Worm (Caenorhabditis elegans) whole organism, young adult: ENCODE data around the gene ceh-16.

Experiments used
- B0261.1 ChIP-seq: sonication (generic microtip); optimal IDR thresholded peaks from 2 replicates; lab custom pipeline; 2016; ENCODE audit warnings: mild to moderate bottlenecking, missing genetic modification characterization, moderate library complexity, missing compliant biosample characterization
- B0336.3 ChIP-seq: fragments of 200-800 bp; sonication (Bioruptor generic); IDR thresholded peaks from 2 replicates; pipeline ENCODE4 v1.3.6; 2022; ENCODE audit warnings: missing genetic modification characterization, missing compliant biosample characterization
- C17E4.6 ChIP-seq: fragments of 200-800 bp; sonication (Bioruptor generic); IDR thresholded peaks from 2 replicates; pipeline ENCODE4 v1.3.6; 2022; ENCODE audit warnings: missing genetic modification reagents, missing genetic modification characterization, missing compliant biosample characterization
- F22D6.2 ChIP-seq: sonication (generic microtip); optimal IDR thresholded peaks from 2 replicates; lab custom pipeline; 2016; ENCODE audit warnings: mild to moderate bottlenecking, missing genetic modification characterization, missing compliant biosample characterization
- F23B12.7 ChIP-seq: sonication (generic microtip); optimal IDR thresholded peaks from 2 replicates; lab custom pipeline; 2017; ENCODE audit warnings: missing genetic modification characterization, mild to moderate bottlenecking, missing compliant biosample characterization, antibody characterized with exemption, moderate library complexity; ENCODE audit not compliant: insufficient read depth
- F49E8.2 ChIP-seq: sonication (generic microtip); optimal IDR thresholded peaks from 3 replicates; lab custom pipeline; 2017; ENCODE audit warnings: missing genetic modification characterization, mild to moderate bottlenecking, missing compliant biosample characterization, antibody characterized with exemption, moderate library complexity; ENCODE audit not compliant: insufficient read depth
- F52B5.7 ChIP-seq: sonication (generic microtip); optimal IDR thresholded peaks from 2 replicates; lab custom pipeline; 2016; ENCODE audit warnings: mild to moderate bottlenecking, missing genetic modification characterization, missing compliant biosample characterization
- Y53G8AR.9 ChIP-seq: fragments of 200-800 bp; sonication (Bioruptor generic); conservative IDR thresholded peaks from 2 replicates; pipeline ENCODE4 v1.3.6; 2022; ENCODE audit warnings: missing genetic modification reagents, missing genetic modification characterization, missing compliant biosample characterization
- ZK185.1 ChIP-seq: sonication (generic microtip); optimal IDR thresholded peaks from 2 replicates; lab custom pipeline; 2016; ENCODE audit warnings: mild to moderate bottlenecking, missing genetic modification characterization, missing compliant biosample characterization; ENCODE audit not compliant: poor library complexity, severe bottlenecking
- ama-1 ChIP-seq, 3 experiments: fragments of 150-350 bp in 1 of 3; sonication (generic microtip) in 2 of 3; optimal IDR thresholded peaks; 2 replicates each; lab custom pipeline; 2014 to 2018; ENCODE audit warnings: missing biosample characterization in 2 of 3, missing genetic modification characterization in 2 of 3, missing genetic modification reagents in 2 of 3
- atf-7 ChIP-seq: sonication (generic microtip); optimal IDR thresholded peaks from 2 replicates; lab custom pipeline; 2017; ENCODE audit warnings: mild to moderate bottlenecking, missing genetic modification characterization, missing compliant biosample characterization
- attf-3 ChIP-seq: fragments of 200-800 bp; sonication (Bioruptor generic); conservative IDR thresholded peaks from 2 replicates; pipeline ENCODE4 v1.3.6; 2022; ENCODE audit warnings: missing genetic modification reagents, missing genetic modification characterization, missing compliant biosample characterization
- attf-5 ChIP-seq: fragments of 200-800 bp; sonication (Bioruptor generic); optimal IDR thresholded peaks from 2 replicates; lab custom pipeline; 2018; ENCODE audit warnings: mild to moderate bottlenecking, missing genetic modification characterization, missing compliant biosample characterization
- cebp-1 ChIP-seq, 2 experiments: fragments of 200-800 bp in 1 of 2; sonication (Bioruptor generic) in 1 of 2; sonication (generic microtip) in 1 of 2; IDR thresholded peaks in 1 of 2; optimal IDR thresholded peaks in 1 of 2; 2 replicates each; pipeline versions ENCODE4 v1.3.6 to Lab custom; 2017 to 2022; ENCODE audit warnings: missing compliant biosample characterization in 2 of 2, missing genetic modification characterization in 2 of 2, mild to moderate bottlenecking in 1 of 2, missing genetic modification reagents in 1 of 2, moderate library complexity in 1 of 2
- cebp-2 ChIP-seq: fragments of 200-800 bp; sonication (Bioruptor generic); IDR thresholded peaks from 2 replicates; pipeline ENCODE4 v1.3.6; 2022; ENCODE audit warnings: missing genetic modification characterization, missing compliant biosample characterization
- die-1 ChIP-seq: sonication (generic microtip); optimal IDR thresholded peaks from 2 replicates; lab custom pipeline; 2016; ENCODE audit warnings: missing genotype, mild to moderate bottlenecking, missing genetic modification characterization, missing compliant biosample characterization
- dox-1 ChIP-seq: fragments of 200-800 bp; sonication (Bioruptor generic); IDR thresholded peaks from 2 replicates; pipeline ENCODE4 v1.3.6; 2022; ENCODE audit warnings: missing genetic modification reagents, missing genetic modification characterization, missing compliant biosample characterization
- dpl-1 ChIP-seq: fragments of 150-350 bp; optimal IDR thresholded peaks from 2 replicates; lab custom pipeline; 2014; ENCODE audit warnings: missing biosample characterization, missing genetic modification reagents, missing genetic modification characterization
- egl-18 ChIP-seq: fragments of 200-800 bp; sonication (Bioruptor generic); IDR thresholded peaks from 2 replicates; pipeline ENCODE4 v1.3.6; 2022; ENCODE audit warnings: missing genetic modification reagents, missing genetic modification characterization, missing compliant biosample characterization
- gei-17 ChIP-seq: fragments of 200-800 bp; sonication (Bioruptor generic); optimal IDR thresholded peaks from 2 replicates; lab custom pipeline; 2018; ENCODE audit warnings: mild to moderate bottlenecking, missing genetic modification characterization, missing compliant biosample characterization
- hrde-1 ChIP-seq: sonication (generic microtip); optimal IDR thresholded peaks from 2 replicates; lab custom pipeline; 2016; ENCODE audit warnings: missing genetic modification characterization, mild to moderate bottlenecking, missing compliant biosample characterization, moderate library complexity, missing genotype, missing genetic modification reagents, borderline replicate concordance
- hsf-1 ChIP-seq: fragments of 200-800 bp; sonication (Bioruptor generic); IDR thresholded peaks from 2 replicates; pipeline ENCODE4 v1.3.6; 2022; ENCODE audit warnings: missing genetic modification reagents, missing genetic modification characterization, missing compliant biosample characterization
- let-526 ChIP-seq: fragments of 200-800 bp; sonication (Bioruptor generic); IDR thresholded peaks from 2 replicates; pipeline ENCODE4 v1.3.6; 2022; ENCODE audit warnings: missing genetic modification reagents, missing genetic modification characterization, missing compliant biosample characterization
- let-607 ChIP-seq, 2 experiments: fragments of 200-800 bp in 1 of 2; sonication (Bioruptor generic) in 1 of 2; sonication (generic microtip) in 1 of 2; optimal IDR thresholded peaks; 2 replicates each; lab custom pipeline; 2016 to 2018; ENCODE audit warnings: mild to moderate bottlenecking in 2 of 2, missing compliant biosample characterization in 2 of 2, missing genetic modification characterization in 2 of 2, moderate library complexity in 2 of 2, missing genotype in 1 of 2
- lin-35 ChIP-seq, 3 experiments: fragments of 150-350 bp in 2 of 3; sonication (generic microtip) in 1 of 3; optimal IDR thresholded peaks; 2 replicates each; lab custom pipeline; 2014 to 2018; ENCODE audit warnings: missing biosample characterization in 3 of 3, missing genetic modification characterization in 3 of 3, missing genetic modification reagents in 3 of 3
- lin-40 ChIP-seq: sonication (generic microtip); optimal IDR thresholded peaks from 2 replicates; lab custom pipeline; 2016; ENCODE audit warnings: missing genetic modification characterization, mild to moderate bottlenecking, missing compliant biosample characterization, missing genotype, missing genetic modification reagents
- madf-6 ChIP-seq: fragments of 200-800 bp; sonication (Bioruptor generic); IDR thresholded peaks from 2 replicates; pipeline ENCODE4 v1.3.6; 2022; ENCODE audit warnings: missing genetic modification reagents, missing genetic modification characterization, missing compliant biosample characterization
- madf-8 ChIP-seq: fragments of 200-800 bp; sonication (Bioruptor generic); conservative IDR thresholded peaks from 2 replicates; pipeline ENCODE4 v1.3.6; 2022; ENCODE audit warnings: missing genetic modification reagents, missing genetic modification characterization, missing compliant biosample characterization
- mes-4 ChIP-seq: sonication (generic microtip); optimal IDR thresholded peaks from 2 replicates; lab custom pipeline; 2016; ENCODE audit warnings: missing genotype, missing genetic modification characterization, missing compliant biosample characterization
- nfya-2 ChIP-seq: fragments of 200-800 bp; sonication (Bioruptor generic); IDR thresholded peaks from 2 replicates; pipeline ENCODE4 v1.3.6; 2022; ENCODE audit warnings: missing genetic modification reagents, missing genetic modification characterization, missing compliant biosample characterization
- nfyb-1 ChIP-seq: fragments of 200-800 bp; sonication (Bioruptor generic); IDR thresholded peaks from 2 replicates; pipeline ENCODE4 v1.3.6; 2022; ENCODE audit warnings: missing genetic modification reagents, missing genetic modification characterization, missing compliant biosample characterization
- nhr-90 ChIP-seq: sonication (generic microtip); optimal IDR thresholded peaks from 2 replicates; lab custom pipeline; 2016; ENCODE audit warnings: missing genotype, mild to moderate bottlenecking, missing genetic modification characterization, missing compliant biosample characterization
- pbrm-1 ChIP-seq: fragments of 200-800 bp; sonication (Bioruptor generic); IDR thresholded peaks from 2 replicates; pipeline ENCODE4 v1.3.6; 2022; ENCODE audit warnings: missing genetic modification reagents, missing genetic modification characterization, missing compliant biosample characterization
- repo-1 ChIP-seq: sonication (generic microtip); optimal IDR thresholded peaks from 2 replicates; lab custom pipeline; 2017; ENCODE audit warnings: mild to moderate bottlenecking, missing genetic modification characterization, missing compliant biosample characterization
- rpc-1 ChIP-seq, 2 experiments: fragments of 150-350 bp in 1 of 2; sonication (generic microtip) in 1 of 2; optimal IDR thresholded peaks; 2 replicates each; lab custom pipeline; 2014 to 2018; ENCODE audit warnings: missing biosample characterization in 1 of 2, missing genetic modification characterization in 1 of 2, missing genetic modification reagents in 1 of 2, missing genotype in 1 of 2
- sdz-38 ChIP-seq: sonication (generic microtip); optimal IDR thresholded peaks from 2 replicates; lab custom pipeline; 2016; ENCODE audit warnings: missing genotype, missing genetic modification characterization, missing compliant biosample characterization
- snpc-1.3 ChIP-seq: sonication (generic microtip); optimal IDR thresholded peaks from 2 replicates; lab custom pipeline; 2017; ENCODE audit warnings: missing genetic modification characterization, mild to moderate bottlenecking, missing compliant biosample characterization, antibody characterized with exemption, moderate library complexity, missing genotype, missing genetic modification reagents; ENCODE audit not compliant: insufficient read depth
- tlf-1 ChIP-seq: fragments of 200-800 bp; sonication (Bioruptor generic); optimal IDR thresholded peaks from 2 replicates; lab custom pipeline; 2018; ENCODE audit warnings: mild to moderate bottlenecking, missing genetic modification characterization, missing compliant biosample characterization
- zfh-2 ChIP-seq: fragments of 200-800 bp; sonication (Bioruptor generic); conservative IDR thresholded peaks from 2 replicates; pipeline ENCODE4 v1.3.6; 2022; ENCODE audit warnings: missing genetic modification reagents, missing genetic modification characterization, missing compliant biosample characterization
- ztf-26 ChIP-seq: sonication (generic microtip); optimal IDR thresholded peaks from 2 replicates; lab custom pipeline; 2017; ENCODE audit warnings: missing genetic modification characterization, missing compliant biosample characterization

ceh-16 gene

ce11 chrIII:8652922-8653321 lies 30.4 kb downstream of the ceh-16 start (continued):
- no peak for TF ChIP-seq gei-17 (GFP tag; lab: Kevin White, UChicago)
- no peak for TF ChIP-seq C17E4.6 (GFP tag; lab: Robert Waterston, UW)
- no peak for TF ChIP-seq nfya-2 (GFP tag; lab: Robert Waterston, UW)
- no peak for TF ChIP-seq lin-40
- no peak for TF ChIP-seq mes-4 (tag; lab: Kevin White, UChicago)
- TF ChIP-seq let-607 (tag; optimal IDR thresholded peaks at IDR 0.05; lab: Kevin White, UChicago): peak in 1 of 2 experiments; percentile 18
- TF ChIP-seq dox-1 (GFP tag; lab: Robert Waterston, UW): peak; percentile 52; the same call in 1 of the 2 replicates
- TF ChIP-seq tlf-1 (GFP tag; lab: Kevin White, UChicago): no peak
- TF ChIP-seq ama-1 (optimal IDR thresholded peaks at IDR 0.05; lab: Kevin White, UChicago): peak; percentile 19
- no peak for TF ChIP-seq ama-1 (GFP tag; optimal IDR thresholded peaks at IDR 0.05; lab: Kevin White, UChicago)
- TF ChIP-seq sdz-38 (tag; lab: Kevin White, UChicago): no peak
- no peak for TF ChIP-seq hsf-1
- TF ChIP-seq attf-3 (GFP tag; lab: Robert Waterston, UW): no peak
- peak; percentile 54; the same call in 1 of the 2 replicates for TF ChIP-seq pbrm-1
- peak; percentile 65 for TF ChIP-seq die-1
- TF ChIP-seq ztf-26: peak; percentile 37
- no peak for TF ChIP-seq F49E8.2 (tag; lab: Kevin White, UChicago)
- TF ChIP-seq cebp-1 (GFP tag; IDR thresholded peaks at IDR 0.05; lab: Robert Waterston, UW): no peak
- peak; percentile 29 for TF ChIP-seq cebp-1 (tag; optimal IDR thresholded peaks at IDR 0.05; lab: Kevin White, UChicago)
- TF ChIP-seq nhr-90 (tag; lab: Kevin White, UChicago): peak; percentile 43
- TF ChIP-seq madf-8 (GFP tag; lab: Robert Waterston, UW): no peak
- no peak for TF ChIP-seq atf-7 (tag; lab: Kevin White, UChicago)
- peak; percentile 25 for TF ChIP-seq F22D6.2 (tag; lab: Kevin White, UChicago)
- TF ChIP-seq let-526 (GFP tag; lab: Robert Waterston, UW): 0 out of 2 replicates have a peak, but pooled peaks have one; percentile 45
- peak; percentile 62 for TF ChIP-seq F23B12.7
- no peak for TF ChIP-seq cebp-2 (GFP tag; lab: Robert Waterston, UW)
- TF ChIP-seq lin-35 (GFP tag; optimal IDR thresholded peaks at IDR 0.05; lab: Kevin White, UChicago): peak in 1 of 3 experiments; percentile 60
- peak; percentile 40; the same call in 1 of the 2 replicates for TF ChIP-seq madf-6 (GFP tag; lab: Robert Waterston, UW)
- peak; percentile 22 for TF ChIP-seq repo-1 (tag; lab: Kevin White, UChicago)
- peak; percentile 69 for TF ChIP-seq rpc-1 (optimal IDR thresholded peaks at IDR 0.05; lab: Kevin White, UChicago)
- peak; percentile 75 for TF ChIP-seq rpc-1 (tag; optimal IDR thresholded peaks at IDR 0.05; lab: Kevin White, UChicago)
- 0 out of 2 replicates have a peak, but pooled peaks have one; percentile 18 for TF ChIP-seq B0336.3 (GFP tag; lab: Robert Waterston, UW)
- TF ChIP-seq B0261.1 (tag; lab: Kevin White, UChicago): peak; percentile 75
- peak; percentile 48; the same call in 1 of the 2 replicates for TF ChIP-seq nfyb-1 (GFP tag; lab: Robert Waterston, UW)
- TF ChIP-seq F52B5.7 (tag; lab: Kevin White, UChicago): peak; percentile 39
- TF ChIP-seq zfh-2 (GFP tag; lab: Robert Waterston, UW): no peak
- TF ChIP-seq egl-18 (GFP tag; lab: Robert Waterston, UW): no peak
- 0 out of 2 replicates have a peak, but pooled peaks have one; percentile 20 for TF ChIP-seq Y53G8AR.9 (GFP tag; lab: Robert Waterston, UW)
- peak; percentile 4 for TF ChIP-seq ZK185.1
- TF ChIP-seq dpl-1 (GFP tag; lab: Kevin White, UChicago): no peak
- TF ChIP-seq hrde-1 (tag; lab: Kevin White, UChicago): no peak
- no peak for TF ChIP-seq attf-5
- TF ChIP-seq snpc-1.3 (tag; lab: Kevin White, UChicago): peak; percentile 7
- TF ChIP-seq, all 124 proteins: peak for 41
